Fruit fly (Drosophila melanogaster): ENCODE results near the gene pst.

The pst gene

dm6 chr3L:7360324-7360852, 325 bp upstream of the pst start, which contains the start of gene Sec63 (continued):
- no peak for TF ChIP-seq tup (GFP tag; optimal IDR thresholded peaks at IDR 0.05)
- peak; percentile 38 for TF ChIP-seq Chrac-16 (GFP tag; optimal IDR thresholded peaks at IDR 0.05)
- peak; percentile 64; the same call in 1 of the 2 replicates for TF ChIP-seq CG14441 (GFP tag; IDR thresholded peaks at IDR 0.05)
- peak; percentile 91 for TF ChIP-seq CG12155 (GFP tag; optimal IDR thresholded peaks at IDR 0.05)
- TF ChIP-seq Dref (GFP tag; IDR thresholded peaks at IDR 0.05), result peak; percentile 95
- no peak for TF ChIP-seq CG6654 (GFP tag; optimal IDR thresholded peaks at IDR 0.05)
- peak; percentile 36 for TF ChIP-seq Abd-B (GFP tag; optimal IDR thresholded peaks at IDR 0.05)
- TF ChIP-seq klu (GFP tag; IDR thresholded peaks at IDR 0.05), result no peak
- TF ChIP-seq CG12659 (GFP tag; optimal IDR thresholded peaks at IDR 0.05), result peak; percentile 76
- peak; percentile 41; the same call in 1 of the 3 replicates for TF ChIP-seq z (GFP tag; IDR thresholded peaks at IDR 0.05)
- peak; percentile 67 for TF ChIP-seq Xbp1 (GFP tag; optimal IDR thresholded peaks at IDR 0.05)
- TF ChIP-seq Poxn (GFP tag; IDR thresholded peaks at IDR 0.05), result no peak
- TF ChIP-seq gce (GFP tag; IDR thresholded peaks at IDR 0.05), result no peak; the same call in 1 of the 3 replicates
- no peak for TF ChIP-seq run (tag; optimal IDR thresholded peaks at IDR 0.05)
- peak; percentile 35 for TF ChIP-seq CG18619 (GFP tag; optimal IDR thresholded peaks at IDR 0.05)
- TF ChIP-seq pum (GFP tag; optimal IDR thresholded peaks at IDR 0.05), result no peak
- peak; percentile 15 for TF ChIP-seq CG6254 (GFP tag; optimal IDR thresholded peaks at IDR 0.05)
- no peak for TF ChIP-seq p53 (GFP tag; optimal IDR thresholded peaks at IDR 0.05)
- TF ChIP-seq dpn (GFP tag; optimal IDR thresholded peaks at IDR 0.05), result peak; percentile 41 to 63
- no peak for TF ChIP-seq Nf-YC (tag; optimal IDR thresholded peaks at IDR 0.05)
- no peak for TF ChIP-seq schlank (tag; optimal IDR thresholded peaks at IDR 0.05)
- TF ChIP-seq CG1832 (GFP tag; optimal IDR thresholded peaks at IDR 0.05), result no peak
- TF ChIP-seq usp (GFP tag; optimal IDR thresholded peaks at IDR 0.05), result no peak
- no peak for TF ChIP-seq CG8944 (GFP tag; optimal IDR thresholded peaks at IDR 0.05)
- TF ChIP-seq ci (GFP tag; IDR thresholded peaks at IDR 0.05), result no peak; the same call in 1 of the 3 replicates
- TF ChIP-seq Lpt (GFP tag; optimal IDR thresholded peaks at IDR 0.05), result no peak
- no peak for TF ChIP-seq seq (GFP tag; IDR thresholded peaks at IDR 0.05)
- TF ChIP-seq E2f1 (GFP tag; IDR thresholded peaks at IDR 0.05), result no peak; the same call in 1 of the 2 replicates
- peak; percentile 6; the same call in 2 of the 4 replicates for TF ChIP-seq chinmo (GFP tag; IDR thresholded peaks at IDR 0.05; ENCODE audit: partially characterized antibody)
- TF ChIP-seq Bteb2 (GFP tag; optimal IDR thresholded peaks at IDR 0.05), result no peak
- no peak for TF ChIP-seq tx (GFP tag; optimal IDR thresholded peaks at IDR 0.05)
- peak; percentile 4; the same call in 1 of the 4 replicates for TF ChIP-seq Gug (GFP tag; IDR thresholded peaks at IDR 0.05)
- TF ChIP-seq CoRest (tag; optimal IDR thresholded peaks at IDR 0.05), result peak; percentile 34
- peak; percentile 3 for TF ChIP-seq sug (tag; optimal IDR thresholded peaks at IDR 0.05)
- peak; percentile 8 for TF ChIP-seq HmgZ (tag; optimal IDR thresholded peaks at IDR 0.05)
- TF ChIP-seq Doc2 (GFP tag; IDR thresholded peaks at IDR 0.05), result no peak
- TF ChIP-seq Atf3 (GFP tag; optimal IDR thresholded peaks at IDR 0.05), result no peak
- no peak for TF ChIP-seq D19A (tag; optimal IDR thresholded peaks at IDR 0.05)
- no peak; the same call in 2 of the 3 replicates for TF ChIP-seq Aef1 (GFP tag; IDR thresholded peaks at IDR 0.05)
- TF ChIP-seq gfzf (GFP tag; optimal IDR thresholded peaks at IDR 0.05), result peak; percentile 13
- peak; percentile 2 for TF ChIP-seq CG3838 (GFP tag; optimal IDR thresholded peaks at IDR 0.05)
- peak; percentile 78 for TF ChIP-seq vnd (GFP tag; IDR thresholded peaks at IDR 0.05; ENCODE audit: partially characterized antibody)
- no peak for TF ChIP-seq Nf-YA (GFP tag; IDR thresholded peaks at IDR 0.05)
- TF ChIP-seq fd64A (GFP tag; optimal IDR thresholded peaks at IDR 0.05), result no peak
- peak; percentile 53 for TF ChIP-seq HmgD (GFP tag; optimal IDR thresholded peaks at IDR 0.05)
- no peak for TF ChIP-seq her (GFP tag; optimal IDR thresholded peaks at IDR 0.05)
- no peak for TF ChIP-seq CG9437 (GFP tag; optimal IDR thresholded peaks at IDR 0.05)
- peak; percentile 58 for TF ChIP-seq Max (GFP tag; optimal IDR thresholded peaks at IDR 0.05)
- TF ChIP-seq grau (tag; optimal IDR thresholded peaks at IDR 0.05), result peak; percentile 53
- peak; percentile 42; the same call in 1 of the 3 replicates for TF ChIP-seq ase (GFP tag; IDR thresholded peaks at IDR 0.05)
- no peak for TF ChIP-seq CG4404 (GFP tag; IDR thresholded peaks at IDR 0.05)

All from whole organism, embryonic.